Worm (Caenorhabditis elegans): Measurements from ENCODE around the gene srz-37.
"Not testable (repeated sequence)": the region's sequence is repeated elsewhere in the genome, so short reads cannot be mapped to it uniquely, and the experiment has no call there.

Gene srz-37

DNA sequence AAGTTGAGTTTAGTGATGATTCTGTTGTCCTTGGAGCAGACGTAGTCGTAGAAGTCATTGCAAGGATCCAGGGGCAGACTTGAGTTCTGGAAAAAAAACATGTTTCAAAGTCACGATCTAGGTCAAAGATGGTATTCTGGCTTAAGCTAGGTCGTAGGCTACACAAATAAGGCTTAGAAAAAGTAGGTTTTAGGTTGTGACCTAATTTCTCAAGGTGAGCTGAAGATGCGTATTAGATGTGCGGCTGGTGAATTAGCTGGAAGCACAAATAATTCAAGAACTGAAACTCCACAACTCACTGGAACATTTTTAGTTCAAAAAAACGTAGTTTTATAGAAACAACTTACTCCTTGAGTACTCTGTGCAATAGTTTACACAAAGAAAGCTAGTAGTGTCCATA is 37.6 kb downstream of the srz-37 start, which contains the start of gene F09D12.2:
TSS of gene F09D12.2 (minus strand) at position 101 of the 400 bp plus-strand sequence.
- no peak for TF ChIP-seq unc-62 (GFP tag; optimal IDR thresholded peaks at IDR 0.05)

DNA sequence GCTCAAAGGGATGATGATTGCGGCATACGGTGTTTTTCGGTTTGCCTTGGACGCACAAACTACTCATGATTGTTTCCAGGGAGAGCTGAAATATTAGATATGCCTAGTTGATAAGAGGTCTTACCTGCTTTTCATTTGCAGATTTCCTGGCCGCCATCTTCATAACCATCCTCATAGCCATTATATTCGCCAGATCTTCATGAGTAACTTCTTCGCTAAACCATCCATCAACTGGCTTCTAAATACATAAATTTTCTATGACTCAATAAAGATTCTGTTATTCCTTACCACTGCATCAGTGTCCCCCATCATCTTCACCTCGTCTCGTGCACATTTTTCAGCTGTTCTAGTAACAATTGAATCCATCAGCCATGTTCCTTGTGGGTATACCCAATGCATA is 39.1 kb downstream of the srz-37 start:
- no peak for TF ChIP-seq unc-62 (GFP tag; optimal IDR thresholded peaks at IDR 0.05)

DNA sequence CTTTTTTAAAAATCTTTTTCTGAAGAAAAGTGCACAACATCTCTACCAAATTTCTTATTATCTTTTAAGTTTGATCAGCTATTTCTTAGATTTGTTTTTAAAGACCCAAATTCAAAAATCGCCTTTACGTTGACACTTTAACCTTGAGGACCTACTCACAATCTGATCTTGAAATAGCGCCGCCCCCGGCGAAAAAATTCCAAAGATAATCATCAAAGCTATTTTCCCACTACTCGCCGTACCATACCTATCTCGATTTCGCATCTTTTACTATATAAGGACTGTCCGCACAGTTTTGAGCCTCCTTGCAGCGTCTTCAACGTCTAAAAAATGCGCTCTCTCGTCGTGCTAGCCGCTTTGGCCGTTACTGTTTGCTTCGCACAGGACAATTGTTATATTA is 40.8 kb downstream of the srz-37 start, which contains the start of gene grd-10:
TSS of gene grd-10 (plus strand) at position 208 of the 400 bp plus-strand sequence.
- TF ChIP-seq unc-62 (GFP tag; optimal IDR thresholded peaks at IDR 0.05) = no peak

DNA sequence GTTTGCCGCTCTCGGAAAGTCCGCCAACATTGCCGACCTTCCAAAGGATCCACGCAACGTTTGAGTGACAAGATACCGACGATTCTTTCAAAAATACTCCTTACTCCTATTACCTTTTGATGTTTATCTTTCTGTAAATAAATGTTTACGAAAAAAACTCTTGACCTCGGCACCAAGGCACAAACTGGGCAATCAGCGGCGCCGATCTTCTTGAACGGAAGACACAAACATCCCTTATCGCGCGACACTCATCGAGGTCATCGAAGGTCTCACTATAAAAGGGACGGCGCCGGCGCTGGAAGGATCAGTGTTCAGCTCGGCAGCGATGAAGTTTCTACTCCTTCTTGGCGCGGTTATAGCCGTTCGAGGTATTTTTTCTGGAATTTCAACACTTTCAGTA is 42.3 kb downstream of the srz-37 start, which contains the start of gene grd-3:
TSS of gene grd-3 (plus strand) at position 302 of the 400 bp plus-strand sequence.
- no peak for TF ChIP-seq unc-62 (GFP tag; optimal IDR thresholded peaks at IDR 0.05)

DNA sequence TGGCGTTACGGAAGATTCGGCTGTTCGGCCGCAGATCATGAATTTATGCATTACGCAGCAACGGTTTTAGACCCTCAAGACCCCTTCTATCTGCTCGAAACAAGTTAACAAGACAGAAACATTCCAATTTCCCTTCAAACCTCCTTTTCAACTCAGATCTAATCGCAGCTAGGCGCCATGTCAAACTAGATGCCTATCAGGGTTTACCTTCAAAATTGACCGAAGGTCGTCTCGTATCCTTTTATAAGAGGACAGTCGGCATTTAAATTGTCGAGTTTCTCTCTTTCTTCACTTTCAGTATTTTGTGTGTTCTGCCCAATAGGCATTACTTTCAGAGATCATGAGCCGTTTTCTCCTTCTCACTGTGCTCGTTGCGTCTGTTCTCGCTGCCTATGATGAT is 43.6 kb downstream of the srz-37 start, which contains the start of gene grd-13:
TSS of gene grd-13 (plus strand) at position 291 of the 400 bp plus-strand sequence.
- no peak for TF ChIP-seq unc-62 (GFP tag; optimal IDR thresholded peaks at IDR 0.05)

DNA sequence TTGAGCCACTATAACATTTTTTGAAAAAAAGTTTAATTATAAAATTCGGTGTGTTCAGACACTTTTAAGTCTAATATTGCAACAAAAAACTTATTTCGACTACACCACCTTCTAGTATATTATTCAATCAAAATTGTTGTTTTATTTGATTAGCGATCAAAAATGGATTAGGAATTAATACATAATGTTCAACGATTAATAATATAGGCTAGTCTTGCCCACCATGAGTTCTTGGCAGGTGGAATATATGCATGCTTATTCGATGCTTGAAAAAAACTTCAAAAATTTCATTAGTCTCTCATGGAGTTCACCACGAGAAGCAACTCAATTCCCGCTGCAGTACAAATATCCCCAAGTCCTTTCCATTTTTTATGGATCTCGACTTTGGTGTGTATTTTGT is 45.6 kb downstream of the srz-37 start, which contains the start of gene srz-32:
TSS of gene srz-32 (plus strand) at position 301 of the 400 bp plus-strand sequence.
- no peak for TF ChIP-seq unc-62 (GFP tag; optimal IDR thresholded peaks at IDR 0.05)

DNA sequence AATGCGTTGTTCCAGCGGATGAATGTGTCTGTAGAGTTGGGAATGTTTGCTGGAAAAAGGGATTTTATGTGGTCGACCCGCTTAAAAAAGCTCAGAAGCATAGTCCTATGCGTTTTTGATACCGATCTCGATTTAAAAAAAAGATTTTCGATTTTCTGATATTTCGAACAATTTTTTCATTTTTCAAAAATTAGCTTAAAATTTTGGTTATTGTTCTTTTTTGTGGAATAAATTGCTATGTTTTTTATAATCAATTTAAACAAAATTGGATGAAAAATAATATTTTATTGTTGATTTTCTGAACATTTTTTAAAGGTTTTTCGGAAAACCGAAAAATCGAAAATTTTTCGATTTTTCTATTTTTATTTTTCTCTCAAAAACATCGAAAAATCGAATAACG is 48.3 kb downstream of the srz-37 start, which contains the start of gene C04C3.7:
TSS of gene C04C3.7 (minus strand) at position 101 of the 400 bp plus-strand sequence.
- not testable (repeated sequence) for TF ChIP-seq unc-62 (GFP tag; optimal IDR thresholded peaks at IDR 0.05)
